Fruit fly (Drosophila melanogaster): ENCODE data around the gene inaF-D.

Gene inaF-D

dm6 chrX:11715263-11715659 is 13.6 kb downstream of the inaF-D start, which contains the start of gene Amun (continued):
- TF ChIP-seq Opbp (GFP tag; IDR thresholded peaks at IDR 0.05; ENCODE audit: partially characterized antibody) (no peak), Hr3 (GFP tag; optimal IDR thresholded peaks at IDR 0.05) (no peak), Antp (GFP tag; optimal IDR thresholded peaks at IDR 0.05) (peak; percentile 45), wor (GFP tag; IDR thresholded peaks at IDR 0.05) (no peak), Poxn (GFP tag; IDR thresholded peaks at IDR 0.05) (0 out of 2 replicates have a peak, but pooled peaks have one; percentile 17), sima (GFP tag; optimal IDR thresholded peaks at IDR 0.05) (no peak), Med (GFP tag) (peak; percentile 75), prd (optimal IDR thresholded peaks at IDR 0.05) (no peak), prd (GFP tag; IDR thresholded peaks at IDR 0.05) (peak; percentile 45), pan (optimal IDR thresholded peaks at IDR 0.05) (no peak), pan (GFP tag; optimal IDR thresholded peaks at IDR 0.05 in 1 of 2, IDR thresholded peaks at IDR 0.05 in 1 of 2) (peak in 1 of 2 experiments; percentile 17), Hr78 (GFP tag; optimal IDR thresholded peaks at IDR 0.05) (no peak), CG2116 (GFP tag; optimal IDR thresholded peaks at IDR 0.05) (no peak), CG6272 (GFP tag; IDR thresholded peaks at IDR 0.05) (0 out of 2 replicates have a peak, but pooled peaks have one; percentile 4), her (GFP tag; optimal IDR thresholded peaks at IDR 0.05) (no peak), D19B (GFP tag; optimal IDR thresholded peaks at IDR 0.05) (no peak), CG14667 (GFP tag; IDR thresholded peaks at IDR 0.05) (no peak), crol (GFP tag; IDR thresholded peaks at IDR 0.05) (no peak), MESR4 (GFP tag; optimal IDR thresholded peaks at IDR 0.05) (no peak), CG12299 (tag; optimal IDR thresholded peaks at IDR 0.05) (no peak), bab2 (GFP tag; optimal IDR thresholded peaks at IDR 0.05) (no peak), CG1832 (GFP tag; optimal IDR thresholded peaks at IDR 0.05) (no peak), CG16779 (GFP tag; IDR thresholded peaks at IDR 0.05) (0 out of 2 replicates have a peak, but pooled peaks have one; percentile 42), Hmr (GFP tag; optimal IDR thresholded peaks at IDR 0.05) (peak; percentile 35), chm (GFP tag; IDR thresholded peaks at IDR 0.05) (no peak), bsh (GFP tag; optimal IDR thresholded peaks at IDR 0.05) (peak in 1 of 2 experiments; percentile 2), hbn (GFP tag; IDR thresholded peaks at IDR 0.05; ENCODE audit: partially characterized antibody) (no peak), CG13775 (GFP tag; optimal IDR thresholded peaks at IDR 0.05) (no peak), CG15011 (GFP tag; optimal IDR thresholded peaks at IDR 0.05) (peak; percentile 29), CG11695 (GFP tag; IDR thresholded peaks at IDR 0.05) (no peak), CG7928 (GFP tag; optimal IDR thresholded peaks at IDR 0.05) (no peak), ewg (GFP tag; optimal IDR thresholded peaks at IDR 0.05) (peak; percentile 6), corto (GFP tag; optimal IDR thresholded peaks at IDR 0.05) (no peak), Atf3 (GFP tag; optimal IDR thresholded peaks at IDR 0.05) (peak; percentile 2), CG31224 (GFP tag; IDR thresholded peaks at IDR 0.05) (peak; percentile 31; the same call in 1 of the 2 replicates), slou (GFP tag; optimal IDR thresholded peaks at IDR 0.05) (peak; percentile 42), HLH3B (GFP tag; IDR thresholded peaks at IDR 0.05) (peak; percentile 48; the same call in 1 of the 2 replicates), CG30020 (tag; optimal IDR thresholded peaks at IDR 0.05) (no peak), Dip3 (GFP tag; optimal IDR thresholded peaks at IDR 0.05) (peak; percentile 41), D19A (tag; optimal IDR thresholded peaks at IDR 0.05) (no peak), CG10209 (GFP tag; optimal IDR thresholded peaks at IDR 0.05) (no peak), ERR (GFP tag; optimal IDR thresholded peaks at IDR 0.05) (no peak), CG1602 (GFP tag; optimal IDR thresholded peaks at IDR 0.05) (no peak), ato (GFP tag; IDR thresholded peaks at IDR 0.05; ENCODE audit: partially characterized antibody) (no peak), CG16813 (GFP tag; IDR thresholded peaks at IDR 0.05; ENCODE audit: partially characterized antibody) (no peak), CG8290 (GFP tag; optimal IDR thresholded peaks at IDR 0.05) (no peak), CG8290 (tag; optimal IDR thresholded peaks at IDR 0.05) (peak in 1 of 2 experiments; percentile 56), pho (GFP tag; optimal IDR thresholded peaks at IDR 0.05) (peak; percentile 21), CG6654 (GFP tag; optimal IDR thresholded peaks at IDR 0.05) (no peak), cad (GFP tag; optimal IDR thresholded peaks at IDR 0.05) (no peak), oc (tag; optimal IDR thresholded peaks at IDR 0.05) (no peak), ssp (GFP tag; IDR thresholded peaks at IDR 0.05) (peak; percentile 46; the same call in 1 of the 2 replicates)

Data from whole organism, embryonic.